Fruit fly (Drosophila melanogaster) whole organism, embryonic: ENCODE measurements around the gene CG5568.

Experiments used
- Antp ChIP-seq: fragments of 200-800 bp; sonication (Bioruptor generic); optimal IDR thresholded peaks from 3 replicates; lab custom pipeline; 2016; ENCODE audit warnings: missing biosample characterization, missing genetic modification characterization
- BtbVII ChIP-seq: fragments of 200-800 bp; sonication (Bioruptor generic); optimal IDR thresholded peaks from 3 replicates; lab custom pipeline; 2017; ENCODE audit warnings: missing biosample characterization, mild to moderate bottlenecking, missing genetic modification characterization
- CG1024 ChIP-seq: fragments of 200-800 bp; sonication (Bioruptor generic); IDR thresholded peaks from 2 replicates; pipeline ENCODE4 v1.3.6; 2022; ENCODE audit warnings: missing biosample characterization, missing genetic modification characterization
- CG10959 ChIP-seq: fragments of 200-800 bp; sonication (Bioruptor generic); IDR thresholded peaks from 2 replicates; pipeline ENCODE4 v1.3.6; 2022; ENCODE audit warnings: missing biosample characterization, missing genetic modification characterization
- CG12769 ChIP-seq: fragments of 200-800 bp; sonication (Bioruptor generic); optimal IDR thresholded peaks from 2 replicates; lab custom pipeline; 2019; ENCODE audit warnings: missing biosample characterization, mild to moderate bottlenecking, missing genetic modification characterization, moderate library complexity
- CG14050 ChIP-seq: fragments of 200-800 bp; sonication (Bioruptor generic); IDR thresholded peaks from 3 replicates; pipeline ENCODE4 v1.3.6; 2022; ENCODE audit warnings: missing biosample characterization, missing genetic modification characterization
- CG14710 ChIP-seq: fragments of 200-800 bp; sonication (Bioruptor generic); optimal IDR thresholded peaks from 3 replicates; lab custom pipeline; 2019; ENCODE audit warnings: missing biosample characterization, mild to moderate bottlenecking, missing genetic modification characterization, moderate library complexity
- CG1647 ChIP-seq: fragments of 200-800 bp; sonication (Bioruptor generic); optimal IDR thresholded peaks from 3 replicates; lab custom pipeline; 2016; ENCODE audit warnings: missing biosample characterization, missing genetic modification characterization
- CG16813 ChIP-seq: fragments of 200-800 bp; sonication (Bioruptor generic); IDR thresholded peaks from 3 replicates; pipeline ENCODE4 v1.3.6; 2022; ENCODE audit warnings: missing biosample characterization, missing genetic modification characterization; ENCODE audit not compliant: partially characterized antibody
- CG16863 ChIP-seq: fragments of 200-800 bp; sonication (Bioruptor generic); optimal IDR thresholded peaks from 3 replicates; lab custom pipeline; 2016; ENCODE audit warnings: missing biosample characterization, missing genetic modification characterization
- CG17385 ChIP-seq: fragments of 200-800 bp; sonication (Bioruptor generic); optimal IDR thresholded peaks from 3 replicates; lab custom pipeline; 2018; ENCODE audit warnings: missing biosample characterization, mild to moderate bottlenecking, missing genetic modification characterization
- CG18476 ChIP-seq: fragments of 200-800 bp; sonication (Bioruptor generic); optimal IDR thresholded peaks from 2 replicates; lab custom pipeline; 2016; ENCODE audit warnings: missing biosample characterization, mild to moderate bottlenecking, missing genetic modification characterization
- CG3838 ChIP-seq: fragments of 200-800 bp; sonication (Bioruptor generic); optimal IDR thresholded peaks from 3 replicates; lab custom pipeline; 2016; ENCODE audit warnings: missing biosample characterization, missing genetic modification characterization
- CG3995 ChIP-seq: fragments of 200-800 bp; sonication (Bioruptor generic); optimal IDR thresholded peaks from 3 replicates; lab custom pipeline; 2016; ENCODE audit warnings: missing biosample characterization, missing genetic modification characterization
- CG4854 ChIP-seq: fragments of 200-800 bp; sonication (Bioruptor generic); optimal IDR thresholded peaks from 2 replicates; lab custom pipeline; 2016; ENCODE audit warnings: missing biosample characterization, missing genetic modification characterization, inconsistent platforms
- CG6683 ChIP-seq: fragments of 200-800 bp; sonication (Bioruptor generic); optimal IDR thresholded peaks from 2 replicates; lab custom pipeline; 2017; ENCODE audit warnings: missing biosample characterization, mild to moderate bottlenecking, missing genetic modification characterization, missing genetic modification reagents
- CG6689 ChIP-seq: fragments of 200-800 bp; sonication (Bioruptor generic); IDR thresholded peaks from 2 replicates; pipeline ENCODE4 v1.3.6; 2022; ENCODE audit warnings: missing biosample characterization, missing genetic modification characterization
- CG8359 ChIP-seq: fragments of 200-800 bp; sonication (Bioruptor generic); optimal IDR thresholded peaks from 2 replicates; lab custom pipeline; 2017; ENCODE audit warnings: missing biosample characterization, mild to moderate bottlenecking, missing genetic modification characterization, borderline replicate concordance
- Camta ChIP-seq: fragments of 200-800 bp; sonication (Bioruptor generic); optimal IDR thresholded peaks from 2 replicates; lab custom pipeline; 2016; ENCODE audit warnings: missing biosample characterization, missing genetic modification characterization
- D19A ChIP-seq: fragments of 200-800 bp; optimal IDR thresholded peaks from 3 replicates; lab custom pipeline; 2019; ENCODE audit warnings: missing biosample characterization, mild to moderate bottlenecking, missing genetic modification characterization, moderate library complexity
- Dip2 ChIP-seq: fragments of 200-800 bp; sonication (Bioruptor generic); IDR thresholded peaks from 2 replicates; pipeline ENCODE4 v1.3.6; 2022; ENCODE audit warnings: missing biosample characterization, missing genetic modification characterization
- Drgx ChIP-seq: fragments of 200-800 bp; sonication (Bioruptor generic); IDR thresholded peaks from 2 replicates; pipeline ENCODE4 v1.3.6; 2022; ENCODE audit warnings: missing biosample characterization, missing genetic modification characterization
- E2f1 ChIP-seq: fragments of 200-800 bp; sonication (Bioruptor generic); IDR thresholded peaks from 2 replicates; pipeline ENCODE4 v1.3.6; 2022; ENCODE audit warnings: missing biosample characterization, missing genetic modification characterization
- Jarid2 ChIP-seq: fragments of 200-800 bp; sonication (Bioruptor generic); optimal IDR thresholded peaks from 3 replicates; lab custom pipeline; 2017; ENCODE audit warnings: mild to moderate bottlenecking, missing biosample characterization, missing genetic modification reagents, missing genetic modification characterization
- MTF-1 ChIP-seq: fragments of 200-800 bp; sonication (Bioruptor generic); optimal IDR thresholded peaks from 2 replicates; lab custom pipeline; 2018; ENCODE audit warnings: missing biosample characterization, mild to moderate bottlenecking, missing genetic modification characterization, borderline replicate concordance
- Max ChIP-seq: fragments of 200-800 bp; sonication (Bioruptor generic); optimal IDR thresholded peaks from 2 replicates; lab custom pipeline; 2016; ENCODE audit warnings: missing biosample characterization, mild to moderate bottlenecking, missing genetic modification characterization
- NC2β ChIP-seq: fragments of 200-800 bp; sonication (Bioruptor generic); optimal IDR thresholded peaks from 2 replicates; lab custom pipeline; 2016; ENCODE audit warnings: missing biosample characterization, missing genetic modification characterization
- PHDP ChIP-seq: fragments of 200-800 bp; sonication (Bioruptor generic); optimal IDR thresholded peaks from 3 replicates; lab custom pipeline; 2018; ENCODE audit warnings: missing biosample characterization, mild to moderate bottlenecking, missing genetic modification characterization, moderate library complexity
- Pdp1 ChIP-seq, 2 experiments: fragments of 200-800 bp; sonication (Bioruptor generic); optimal IDR thresholded peaks; 3 replicates each; lab custom pipeline; 2016; ENCODE audit warnings: missing biosample characterization in 2 of 2, missing genetic modification characterization in 2 of 2, mild to moderate bottlenecking in 1 of 2, moderate library complexity in 1 of 2
- YL-1 ChIP-seq: fragments of 200-800 bp; sonication (Bioruptor generic); optimal IDR thresholded peaks from 3 replicates; lab custom pipeline; 2017; ENCODE audit warnings: missing biosample characterization, mild to moderate bottlenecking, missing genetic modification characterization
- ab ChIP-seq: fragments of 200-800 bp; sonication (Bioruptor generic); optimal IDR thresholded peaks from 2 replicates; lab custom pipeline; 2016; ENCODE audit warnings: missing biosample characterization, missing genetic modification characterization
- al ChIP-seq: fragments of 200-800 bp; sonication (Bioruptor generic); IDR thresholded peaks from 2 replicates; pipeline ENCODE4 v1.3.6; 2022; ENCODE audit warnings: missing biosample characterization, missing genetic modification characterization
- ase ChIP-seq: fragments of 200-800 bp; sonication (Bioruptor generic); IDR thresholded peaks from 3 replicates; pipeline ENCODE4 v1.3.6; 2022; ENCODE audit warnings: missing biosample characterization, missing genetic modification characterization
- bab2 ChIP-seq: fragments of 200-800 bp; sonication (Bioruptor generic); optimal IDR thresholded peaks from 2 replicates; lab custom pipeline; 2016; ENCODE audit warnings: missing biosample characterization, missing genetic modification characterization
- bigmax ChIP-seq: fragments of 200-800 bp; sonication (Bioruptor generic); optimal IDR thresholded peaks from 2 replicates; lab custom pipeline; 2018; ENCODE audit warnings: missing biosample characterization, mild to moderate bottlenecking, missing genetic modification characterization
- croc ChIP-seq: fragments of 200-800 bp; sonication (Bioruptor generic); conservative IDR thresholded peaks from 3 replicates; pipeline ENCODE4 v1.3.6; 2022; ENCODE audit warnings: missing biosample characterization, missing genetic modification characterization
- fd3F ChIP-seq: fragments of 200-800 bp; sonication (Bioruptor generic); optimal IDR thresholded peaks from 2 replicates; lab custom pipeline; 2018; ENCODE audit warnings: missing biosample characterization, mild to moderate bottlenecking, missing genetic modification characterization, moderate library complexity
- grau ChIP-seq: fragments of 200-800 bp; optimal IDR thresholded peaks from 3 replicates; lab custom pipeline; 2019; ENCODE audit warnings: missing biosample characterization, mild to moderate bottlenecking, missing genetic modification characterization, moderate library complexity
- grn ChIP-seq: fragments of 200-800 bp; sonication (Bioruptor generic); optimal IDR thresholded peaks from 3 replicates; lab custom pipeline; 2017; ENCODE audit warnings: missing biosample characterization, missing genetic modification characterization
- jing ChIP-seq: fragments of 200-800 bp; sonication (Bioruptor generic); optimal IDR thresholded peaks from 2 replicates; lab custom pipeline; 2018; ENCODE audit warnings: missing biosample characterization, mild to moderate bottlenecking, missing genetic modification characterization
- otp ChIP-seq: fragments of 200-800 bp; sonication (Bioruptor generic); IDR thresholded peaks from 3 replicates; pipeline ENCODE4, ENCODE4 v1.3.6; 2022; ENCODE audit warnings: missing biosample characterization, missing genetic modification characterization
- pros ChIP-seq: fragments of 200-800 bp; sonication (Bioruptor generic); optimal IDR thresholded peaks from 3 replicates; lab custom pipeline; 2019; ENCODE audit warnings: missing biosample characterization, mild to moderate bottlenecking, missing genetic modification characterization, moderate library complexity
- sd ChIP-seq: fragments of 200-800 bp; sonication (Bioruptor generic); optimal IDR thresholded peaks from 3 replicates; lab custom pipeline; 2018; ENCODE audit warnings: missing biosample characterization, mild to moderate bottlenecking, missing genetic modification characterization, moderate library complexity
- seq ChIP-seq: fragments of 200-800 bp; sonication (Bioruptor generic); IDR thresholded peaks from 2 replicates; pipeline ENCODE4 v1.3.6; 2022; ENCODE audit warnings: missing biosample characterization, missing genetic modification characterization
- sim ChIP-seq: fragments of 200-800 bp; sonication (Bioruptor generic); IDR thresholded peaks from 2 replicates; pipeline ENCODE4 v1.3.6; 2022; ENCODE audit warnings: missing biosample characterization, missing genetic modification characterization
- sr ChIP-seq: fragments of 200-800 bp; sonication (Bioruptor generic); IDR thresholded peaks from 3 replicates; pipeline ENCODE4 v1.3.6; 2022; ENCODE audit warnings: missing biosample characterization, missing genetic modification characterization
- ttk ChIP-seq: fragments of 200-800 bp; sonication (Bioruptor generic); IDR thresholded peaks from 2 replicates; pipeline ENCODE4 v2.1.2; 2022; ENCODE audit warnings: missing biosample characterization, missing genetic modification characterization
- tx ChIP-seq: fragments of 200-800 bp; sonication (Bioruptor generic); optimal IDR thresholded peaks from 2 replicates; lab custom pipeline; 2016; ENCODE audit warnings: missing biosample characterization, missing genetic modification characterization
- z ChIP-seq: fragments of 200-800 bp; sonication (Bioruptor generic); IDR thresholded peaks from 3 replicates; pipeline ENCODE4 v1.3.6; 2022; ENCODE audit warnings: missing biosample characterization, missing genetic modification characterization

CG5568 gene

DNA sequence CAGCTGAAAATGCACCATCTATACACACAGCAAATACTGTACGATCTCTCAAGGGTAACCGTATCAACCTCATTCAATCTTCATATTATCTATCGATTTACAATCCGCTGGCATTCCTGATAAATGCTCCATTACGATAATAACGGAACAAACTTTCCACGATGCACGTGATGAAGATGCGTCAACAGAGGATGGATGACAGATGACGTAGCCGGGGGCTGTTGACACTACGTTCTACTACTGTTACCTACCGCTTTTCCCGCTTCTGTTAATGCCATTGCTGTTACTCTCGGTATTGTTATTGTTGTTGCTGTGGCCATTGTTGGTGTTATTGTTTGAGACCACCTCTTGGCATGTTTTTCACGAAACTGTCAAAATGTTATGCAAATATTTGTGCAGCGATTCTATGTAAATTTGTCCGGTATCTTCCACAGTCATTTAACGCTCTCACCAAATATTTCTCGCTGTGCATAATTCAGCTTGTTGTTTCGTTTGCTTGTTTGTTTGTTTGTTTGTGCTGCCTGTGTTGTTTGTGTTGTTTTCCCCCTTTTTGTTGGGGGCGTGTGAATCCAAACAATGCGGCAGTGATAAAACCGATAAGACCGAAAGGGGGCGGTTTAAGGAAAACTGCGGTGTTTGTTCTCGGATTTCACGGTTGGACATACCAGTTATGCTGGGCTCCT lies 47.4 kb upstream of the CG5568 start (continued):
- TF ChIP-seq Dip2 (GFP tag; lab: Robert Waterston, UW) (no peak), Pdp1 (GFP tag; optimal IDR thresholded peaks at IDR 0.05; lab: Kevin White, UChicago) (peak; percentile 51 to 81), MTF-1 (peak; percentile 99), CG17385 (GFP tag; lab: Kevin White, UChicago) (peak; percentile 47), E2f1 (GFP tag; lab: Robert Waterston, UW) (peak; percentile 28; the same call in 1 of the 2 replicates), tx (GFP tag; lab: Kevin White, UChicago) (peak; percentile 56), CG16863 (peak; percentile 90), sr (peak; percentile 47; the same call in 1 of the 3 replicates), ab (GFP tag; lab: Kevin White, UChicago) (no peak), sd (tag; lab: Kevin White, UChicago) (peak; percentile 72), bigmax (GFP tag; lab: Kevin White, UChicago) (peak; percentile 57), jing (peak; percentile 77), grau (peak; percentile 61), Drgx (GFP tag; lab: Robert Waterston, UW) (no peak), CG1024 (GFP tag; lab: Robert Waterston, UW) (peak; percentile 65; the same call in 1 of the 2 replicates), otp (GFP tag; lab: Robert Waterston, UW) (peak; percentile 66; the same call in 1 of the 3 replicates), ase (GFP tag; lab: Robert Waterston, UW) (peak; percentile 50; the same call in 1 of the 3 replicates), Max (GFP tag; lab: Kevin White, UChicago) (peak; percentile 75), z (0 out of 3 replicates have a peak, but pooled peaks have one; percentile 51), Camta (GFP tag; lab: Kevin White, UChicago) (peak; percentile 82), CG6689 (peak; percentile 49; the same call in 1 of the 2 replicates), CG1647 (peak; percentile 78), YL-1 (GFP tag; lab: Kevin White, UChicago) (peak; percentile 77), CG4854 (peak; percentile 83), Antp (GFP tag; lab: Kevin White, UChicago) (peak; percentile 73), D19A (tag; lab: Kevin White, UChicago) (peak; percentile 70), seq (peak; percentile 64; the same call in 1 of the 2 replicates), grn (GFP tag; lab: Kevin White, UChicago) (peak; percentile 56), sim (GFP tag; lab: Robert Waterston, UW) (0 out of 2 replicates have a peak, but pooled peaks have one; percentile 36), al (GFP tag; lab: Robert Waterston, UW) (no peak), CG18476 (GFP tag; lab: Kevin White, UChicago) (peak; percentile 67), Jarid2 (GFP tag; lab: Kevin White, UChicago) (peak; percentile 79), CG3995 (GFP tag; lab: Kevin White, UChicago) (no peak), CG3838 (peak; percentile 88), NC2β (GFP tag; lab: Kevin White, UChicago) (peak; percentile 88), croc (GFP tag; lab: Robert Waterston, UW) (peak; percentile 40; the same call in 2 of the 3 replicates), CG14710 (peak; percentile 89), BtbVII (GFP tag; lab: Kevin White, UChicago) (peak; percentile 84), fd3F (peak; percentile 29), CG16813 (no peak), bab2 (GFP tag; lab: Kevin White, UChicago) (peak; percentile 95), CG10959 (GFP tag; lab: Robert Waterston, UW) (peak; percentile 60), pros (GFP tag; lab: Kevin White, UChicago) (no peak), CG14050 (GFP tag; lab: Robert Waterston, UW) (peak; percentile 58), CG12769 (tag; lab: Kevin White, UChicago) (peak; percentile 76), CG8359 (GFP tag; lab: Kevin White, UChicago) (peak; percentile 88), ttk (GFP tag; lab: Robert Waterston, UW) (0 out of 2 replicates have a peak, but pooled peaks have one; percentile 31), CG6683 (GFP tag; lab: Kevin White, UChicago) (peak; percentile 80), PHDP (tag; lab: Kevin White, UChicago) (peak; percentile 80)
